Comparison of ENCODE assay signal across 2 fruit fly cellular contexts in the genomic region with DNA sequence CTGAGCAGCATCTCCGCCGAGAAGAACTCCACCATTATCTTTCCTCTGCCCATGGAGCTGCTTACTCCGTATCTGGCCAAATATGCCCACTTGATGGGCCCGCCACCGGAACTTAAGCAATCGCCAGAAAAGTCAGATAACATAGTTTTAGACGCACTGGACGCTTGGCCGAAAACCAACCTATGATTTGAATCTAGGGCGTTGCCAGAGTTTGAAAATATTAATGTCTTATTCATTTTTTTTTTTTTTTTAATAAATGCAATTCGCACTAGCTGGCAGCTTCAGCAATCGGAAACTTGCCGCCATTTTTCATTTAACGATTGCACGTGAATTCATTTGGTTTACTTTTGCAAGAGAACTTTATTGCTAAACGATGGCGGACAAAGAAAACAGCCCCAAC.
TF ChIP-seq lines count a peak whose summit lies in the region.

HP1D3csd (plus strand) TSS at position 312 of the 400 bp plus-strand sequence.

TF ChIP-seq in whole organism, embryonic, 481 proteins besides CTCF, POLR2A, EP300 and RAD21 (continued from another document):
- 0 out of 3 replicates have a peak, but pooled peaks have one; percentile 27 for TF ChIP-seq mld (GFP tag; IDR thresholded peaks at IDR 0.05; lab: Robert Waterston, UW; ENCODE audit: partially characterized antibody)
- no peak for TF ChIP-seq zen2 (GFP tag; IDR thresholded peaks at IDR 0.05; lab: Robert Waterston, UW; ENCODE audit: partially characterized antibody)
- no peak for TF ChIP-seq sisA (GFP tag; IDR thresholded peaks at IDR 0.05; lab: Robert Waterston, UW)
- no peak for TF ChIP-seq CG11398 (GFP tag; optimal IDR thresholded peaks at IDR 0.05; lab: Kevin White, UChicago)
- 0 out of 4 replicates have a peak, but pooled peaks have one; percentile 47 for TF ChIP-seq chinmo (GFP tag; IDR thresholded peaks at IDR 0.05; lab: Robert Waterston, UW; ENCODE audit: partially characterized antibody)
- no peak for TF ChIP-seq C15 (GFP tag; IDR thresholded peaks at IDR 0.05; lab: Robert Waterston, UW)
- TF ChIP-seq vnd (GFP tag; IDR thresholded peaks at IDR 0.05; lab: Robert Waterston, UW; ENCODE audit: partially characterized antibody) = no peak
- peak; percentile 94 for TF ChIP-seq CG17359 (tag; optimal IDR thresholded peaks at IDR 0.05; lab: Kevin White, UChicago)
- TF ChIP-seq CG6654 (GFP tag; optimal IDR thresholded peaks at IDR 0.05; lab: Kevin White, UChicago) = peak; percentile 98
- TF ChIP-seq sens (GFP tag; lab: Kevin White, UChicago) = peak; percentile 61
- TF ChIP-seq bcd (GFP tag; optimal IDR thresholded peaks at IDR 0.05; lab: Kevin White, UChicago) = no peak
- TF ChIP-seq nmo (GFP tag; optimal IDR thresholded peaks at IDR 0.05; lab: Kevin White, UChicago) = peak; percentile 3
- no peak for TF ChIP-seq bigmax (GFP tag; optimal IDR thresholded peaks at IDR 0.05; lab: Kevin White, UChicago)
- TF ChIP-seq lmd (GFP tag; IDR thresholded peaks at IDR 0.05; lab: Robert Waterston, UW) = no peak
- peak; percentile 84 for TF ChIP-seq phol (tag; optimal IDR thresholded peaks at IDR 0.05; lab: Kevin White, UChicago)
- no peak for TF ChIP-seq CG15514 (GFP tag; optimal IDR thresholded peaks at IDR 0.05; lab: Kevin White, UChicago)
- no peak for TF ChIP-seq Dfd (GFP tag; optimal IDR thresholded peaks at IDR 0.05; lab: Kevin White, UChicago)
- peak; percentile 9 for TF ChIP-seq pzg (GFP tag; optimal IDR thresholded peaks at IDR 0.05; lab: Kevin White, UChicago)
- TF ChIP-seq vvl (GFP tag; IDR thresholded peaks at IDR 0.05; lab: Robert Waterston, UW) = peak; percentile 65; the same call in 1 of the 2 replicates
- TF ChIP-seq ato (GFP tag; IDR thresholded peaks at IDR 0.05; lab: Robert Waterston, UW; ENCODE audit: partially characterized antibody) = no peak
- peak; percentile 5 for TF ChIP-seq zen (tag; optimal IDR thresholded peaks at IDR 0.05; lab: Kevin White, UChicago)
- TF ChIP-seq gfzf (GFP tag; optimal IDR thresholded peaks at IDR 0.05; lab: Kevin White, UChicago) = no peak
- TF ChIP-seq Med (GFP tag; lab: Kevin White, UChicago) = peak; percentile 52
- TF ChIP-seq slp2 (GFP tag; optimal IDR thresholded peaks at IDR 0.05; lab: Kevin White, UChicago) = no peak
- TF ChIP-seq stwl (tag; optimal IDR thresholded peaks at IDR 0.05; lab: Kevin White, UChicago) = peak; percentile 29
- no peak for TF ChIP-seq CG12744 (GFP tag; optimal IDR thresholded peaks at IDR 0.05; lab: Kevin White, UChicago)
- no peak for TF ChIP-seq CG42726 (GFP tag; IDR thresholded peaks at IDR 0.05; lab: Robert Waterston, UW; ENCODE audit: partially characterized antibody)
- no peak for TF ChIP-seq Hr78 (GFP tag; optimal IDR thresholded peaks at IDR 0.05; lab: Kevin White, UChicago)
- TF ChIP-seq ttk (GFP tag; IDR thresholded peaks at IDR 0.05; lab: Robert Waterston, UW) = no peak
- no peak for TF ChIP-seq Hsf (GFP tag; optimal IDR thresholded peaks at IDR 0.05; lab: Kevin White, UChicago)
- no peak for TF ChIP-seq ken (GFP tag; IDR thresholded peaks at IDR 0.05; lab: Robert Waterston, UW)
- no peak for TF ChIP-seq CG2120 (GFP tag; optimal IDR thresholded peaks at IDR 0.05; lab: Kevin White, UChicago)
- no peak for TF ChIP-seq CG7786 (GFP tag; optimal IDR thresholded peaks at IDR 0.05; lab: Kevin White, UChicago)
- TF ChIP-seq cato (GFP tag; optimal IDR thresholded peaks at IDR 0.05; lab: Kevin White, UChicago; ENCODE audit: borderline replicate concordance) = no peak
- no peak for TF ChIP-seq NK7.1 (GFP tag; optimal IDR thresholded peaks at IDR 0.05; lab: Kevin White, UChicago)
- peak in 1 of 2 experiments; percentile 38 for TF ChIP-seq Pdp1 (GFP tag; optimal IDR thresholded peaks at IDR 0.05; lab: Kevin White, UChicago)
- no peak for TF ChIP-seq slbo (GFP tag; IDR thresholded peaks at IDR 0.05; lab: Robert Waterston, UW)
- peak; percentile 33 for TF ChIP-seq Abd-B (GFP tag; optimal IDR thresholded peaks at IDR 0.05; lab: Kevin White, UChicago)
- no peak for TF ChIP-seq rib (GFP tag; IDR thresholded peaks at IDR 0.05; lab: Robert Waterston, UW)
- peak; percentile 73 for TF ChIP-seq CG32772 (GFP tag; IDR thresholded peaks at IDR 0.05; lab: Robert Waterston, UW)
- 0 out of 2 replicates have a peak, but pooled peaks have one; percentile 14 for TF ChIP-seq MBD-R2 (GFP tag; IDR thresholded peaks at IDR 0.05; lab: Robert Waterston, UW)
- TF ChIP-seq CG4707 (GFP tag; optimal IDR thresholded peaks at IDR 0.05; lab: Kevin White, UChicago) = no peak
- no peak for TF ChIP-seq so (GFP tag; IDR thresholded peaks at IDR 0.05; lab: Robert Waterston, UW)
- no peak for TF ChIP-seq CG4617 (GFP tag; optimal IDR thresholded peaks at IDR 0.05; lab: Kevin White, UChicago; ENCODE audit: borderline replicate concordance)
- no peak for TF ChIP-seq ranshi (GFP tag; IDR thresholded peaks at IDR 0.05; lab: Robert Waterston, UW)
- TF ChIP-seq gsb-n (tag; optimal IDR thresholded peaks at IDR 0.05; lab: Kevin White, UChicago) = no peak
- no peak for TF ChIP-seq yki (optimal IDR thresholded peaks at IDR 0.05; lab: Kevin White, UChicago)
- TF ChIP-seq Dp (GFP tag; optimal IDR thresholded peaks at IDR 0.05; lab: Kevin White, UChicago) = peak; percentile 13
- no peak for TF ChIP-seq kay (GFP tag; optimal IDR thresholded peaks at IDR 0.05; lab: Kevin White, UChicago)
- TF ChIP-seq repo (GFP tag; optimal IDR thresholded peaks at IDR 0.05; lab: Kevin White, UChicago) = no peak
- TF ChIP-seq CG31388 (GFP tag; optimal IDR thresholded peaks at IDR 0.05; lab: Kevin White, UChicago) = no peak
- peak; percentile 79 for TF ChIP-seq Ets97D (GFP tag; optimal IDR thresholded peaks at IDR 0.05; lab: Kevin White, UChicago)
- no peak for TF ChIP-seq CG10543 (GFP tag; optimal IDR thresholded peaks at IDR 0.05; lab: Kevin White, UChicago)
- TF ChIP-seq CG14014 (GFP tag; IDR thresholded peaks at IDR 0.05; lab: Robert Waterston, UW) = no peak
- TF ChIP-seq aop (GFP tag; IDR thresholded peaks at IDR 0.05; lab: Robert Waterston, UW) = no peak

TF ChIP-seq in whole organism, prepupa, 60 proteins besides CTCF, POLR2A, EP300 and RAD21 (continued from another document):
- TF ChIP-seq CG32006 (GFP tag; optimal IDR thresholded peaks at IDR 0.05; lab: Kevin White, UChicago) (no peak), OdsH (GFP tag; optimal IDR thresholded peaks at IDR 0.05; lab: Kevin White, UChicago) (no peak), dsx (GFP tag; optimal IDR thresholded peaks at IDR 0.05; lab: Kevin White, UChicago; ENCODE audit: poor library complexity, severe bottlenecking) (no peak), CG10631 (GFP tag; optimal IDR thresholded peaks at IDR 0.05; lab: Kevin White, UChicago) (no peak), CG10669 (GFP tag; optimal IDR thresholded peaks at IDR 0.05; lab: Kevin White, UChicago) (no peak), CG6276 (GFP tag; optimal IDR thresholded peaks at IDR 0.05; lab: Kevin White, UChicago) (no peak), ss (GFP tag; optimal IDR thresholded peaks at IDR 0.05; lab: Kevin White, UChicago) (peak in 1 of 2 experiments; percentile 10), CG4318 (GFP tag; optimal IDR thresholded peaks at IDR 0.05; lab: Kevin White, UChicago) (no peak), CG3032 (tag; optimal IDR thresholded peaks at IDR 0.05; lab: Kevin White, UChicago) (peak; percentile 10), dac (GFP tag; optimal IDR thresholded peaks at IDR 0.05; lab: Kevin White, UChicago) (no peak), net (GFP tag; optimal IDR thresholded peaks at IDR 0.05; lab: Kevin White, UChicago) (no peak), Blimp-1 (GFP tag; optimal IDR thresholded peaks at IDR 0.05; lab: Kevin White, UChicago) (no peak), CG8632 (GFP tag; optimal IDR thresholded peaks at IDR 0.05; lab: Kevin White, UChicago) (no peak), CG6792 (GFP tag; optimal IDR thresholded peaks at IDR 0.05; lab: Kevin White, UChicago) (no peak), acj6 (GFP tag; optimal IDR thresholded peaks at IDR 0.05; lab: Kevin White, UChicago) (no peak), Eip78C (GFP tag; lab: Kevin White, UChicago) (peak; percentile 74), fd59A (GFP tag; optimal IDR thresholded peaks at IDR 0.05; lab: Kevin White, UChicago) (no peak), CG3919 (GFP tag; optimal IDR thresholded peaks at IDR 0.05; lab: Kevin White, UChicago) (no peak)
